Worm (Caenorhabditis elegans): ENCODE measurements around the gene vps-32.1.

DNA sequence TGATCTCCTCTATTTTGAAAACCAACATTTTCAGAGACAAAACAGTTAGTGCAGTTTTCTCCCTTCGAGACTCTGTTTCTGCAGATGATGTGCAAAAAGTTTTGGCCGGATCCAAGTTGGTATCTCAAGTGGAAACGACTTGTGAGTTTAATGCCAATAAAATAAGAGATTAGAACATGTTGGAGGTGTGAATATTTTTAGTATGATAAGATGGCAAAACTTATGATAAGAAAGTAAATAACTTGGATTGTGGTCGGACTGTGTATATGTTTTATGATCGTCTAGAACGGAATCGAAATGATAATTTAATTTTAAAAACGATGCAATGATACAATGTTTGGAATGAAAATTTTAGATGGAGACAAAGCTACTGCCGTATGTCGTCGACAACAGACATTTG lies 42.5 kb downstream of the vps-32.1 start:
- TF ChIP-seq zip-2 (tag; optimal IDR thresholded peaks at IDR 0.05) (no peak), unc-130 (GFP tag; optimal IDR thresholded peaks at IDR 0.05) (no peak), unc-39 (tag; optimal IDR thresholded peaks at IDR 0.05) (no peak), nhr-6 (tag; optimal IDR thresholded peaks at IDR 0.05) (no peak), unc-62 (GFP tag; optimal IDR thresholded peaks at IDR 0.05 in 1 of 2) (no peak), unc-62 (tag; optimal IDR thresholded peaks at IDR 0.05) (no peak), ceh-82 (tag; optimal IDR thresholded peaks at IDR 0.05) (no peak), pqm-1 (tag; optimal IDR thresholded peaks at IDR 0.05) (peak; percentile 32), nhr-11 (tag; optimal IDR thresholded peaks at IDR 0.05) (no peak), ama-1 (optimal IDR thresholded peaks at IDR 0.05) (no peak), zfp-3 (GFP tag; conservative IDR thresholded peaks at IDR 0.05) (no peak), D1046.2 (GFP tag; IDR thresholded peaks at IDR 0.05) (no peak), skn-1 (tag; optimal IDR thresholded peaks at IDR 0.05) (no peak), nhr-237 (tag; optimal IDR thresholded peaks at IDR 0.05) (no peak), daf-16 (GFP tag; optimal IDR thresholded peaks at IDR 0.05) (no peak), daf-16 (tag; optimal IDR thresholded peaks at IDR 0.05) (no peak)
